Worm (Caenorhabditis elegans): Measurements from ENCODE around the gene spig-10.

DNA sequence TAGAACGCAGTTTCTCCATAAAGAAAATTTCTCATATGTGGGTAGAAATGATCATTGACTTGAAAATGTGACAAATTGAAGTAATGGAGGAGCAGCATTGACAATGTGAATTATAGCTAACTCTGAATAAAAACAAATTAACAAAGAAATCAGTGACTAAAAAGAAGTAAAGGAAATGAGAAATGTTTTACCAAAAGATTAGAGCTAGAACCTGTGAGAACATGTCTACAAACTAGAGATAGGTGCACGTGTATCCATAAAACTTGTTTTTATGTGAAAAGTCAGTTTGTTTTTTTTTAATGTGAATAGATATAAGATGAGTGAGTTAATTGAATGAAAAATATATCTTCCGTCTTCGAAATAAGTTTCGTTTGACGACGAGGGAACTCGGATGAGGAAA, 27.0 kb upstream of the spig-10 start, which contains the start of gene sre-12:
- no peak for TF ChIP-seq ztf-29 (GFP tag; IDR thresholded peaks at IDR 0.05)
- no peak for TF ChIP-seq flt-1 (GFP tag; IDR thresholded peaks at IDR 0.05)
- TF ChIP-seq tab-1 (GFP tag; IDR thresholded peaks at IDR 0.05), result no peak
- no peak for TF ChIP-seq T22C8.4 (GFP tag; IDR thresholded peaks at IDR 0.05)
- no peak for TF ChIP-seq cog-1 (tag; optimal IDR thresholded peaks at IDR 0.05)
- TF ChIP-seq ref-1 (GFP tag; conservative IDR thresholded peaks at IDR 0.05), result no peak
- no peak for TF ChIP-seq med-1 (GFP tag; optimal IDR thresholded peaks at IDR 0.05; ENCODE audit: insufficient read depth)
- no peak for TF ChIP-seq ztf-23 (GFP tag; IDR thresholded peaks at IDR 0.05)
